Worm (Caenorhabditis elegans) whole organism, L1 larva: ENCODE results near the gene srx-68.

Experiments used
- nhr-76 ChIP-seq: sonication (generic microtip); optimal IDR thresholded peaks from 2 replicates; lab custom pipeline; 2017; ENCODE audit warnings: missing biosample characterization, missing genetic modification characterization
- skn-1 ChIP-seq: fragments of 150-350 bp; optimal IDR thresholded peaks from 2 replicates; lab custom pipeline; 2014; ENCODE audit warnings: missing biosample characterization, missing genetic modification characterization
- vab-15 ChIP-seq: sonication (generic microtip); optimal IDR thresholded peaks from 2 replicates; lab custom pipeline; 2017; ENCODE audit warnings: missing genotype, mild to moderate bottlenecking, missing genetic modification characterization, missing compliant biosample characterization

DNA sequence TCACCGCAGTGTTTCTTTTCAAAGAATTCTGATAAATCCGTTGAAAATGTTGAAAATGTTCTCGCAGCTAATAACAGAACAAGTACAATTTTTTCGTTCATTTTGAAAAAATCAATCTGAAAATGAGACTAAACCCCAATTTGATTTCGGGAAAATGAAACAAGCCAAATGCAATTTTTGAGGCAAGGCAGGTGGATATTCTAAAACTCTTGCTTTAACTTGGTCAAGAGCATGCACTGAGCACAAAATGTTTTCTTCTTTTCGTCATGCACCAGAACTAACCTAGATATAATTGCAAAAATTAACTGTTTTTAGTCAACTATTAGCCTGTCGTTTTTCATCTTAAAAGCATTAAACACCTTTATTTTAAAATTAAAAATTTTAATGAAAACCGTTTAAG lies 12.5 kb upstream of the srx-68 start, which contains the start of gene irld-22:
- no peak for TF ChIP-seq skn-1
- no peak for TF ChIP-seq vab-15 (tag; lab: Kevin White, UChicago)
- TF ChIP-seq nhr-76 (tag; lab: Kevin White, UChicago) = no peak
